Fruit fly (Drosophila melanogaster) whole organism, wandering third instar larva: ENCODE results near the gene CG1544.

Experiments used
- Abd-B ChIP-seq: fragments of >200 bp; optimal IDR thresholded peaks from 2 replicates; lab custom pipeline; 2017; ENCODE audit warnings: missing biosample characterization, missing genetic modification characterization
- CG32264 ChIP-seq: fragments of 200-800 bp; sonication (Bioruptor generic); optimal IDR thresholded peaks from 2 replicates; lab custom pipeline; 2016; ENCODE audit warnings: missing biosample characterization, missing genetic modification characterization
- CG9705 ChIP-seq: fragments of 200-800 bp; sonication (Bioruptor generic); optimal IDR thresholded peaks from 2 replicates; lab custom pipeline; 2018; ENCODE audit warnings: missing biosample characterization, mild to moderate bottlenecking, missing genetic modification characterization
- CrebA ChIP-seq: fragments of 200-800 bp; sonication (Bioruptor generic); optimal IDR thresholded peaks from 2 replicates; lab custom pipeline; 2016; ENCODE audit warnings: missing biosample characterization, mild to moderate bottlenecking, missing genetic modification characterization, borderline replicate concordance
- Dfd ChIP-seq: fragments of >200 bp; optimal IDR thresholded peaks from 2 replicates; lab custom pipeline; 2017; ENCODE audit warnings: missing biosample characterization, missing genetic modification characterization
- Dif ChIP-seq: fragments of 200-275, 200-300 bp; sonication (Bioruptor generic); optimal IDR thresholded peaks from 2 replicates; lab custom pipeline; 2018; ENCODE audit warnings: missing biosample characterization, missing genetic modification characterization; ENCODE audit not compliant: partially characterized antibody
- GATAd ChIP-seq: sonication (Bioruptor generic); optimal IDR thresholded peaks from 2 replicates; lab custom pipeline; 2016; ENCODE audit warnings: missing biosample characterization, missing genetic modification characterization
- Hnf4 ChIP-seq: fragments of 200-800 bp; sonication (Bioruptor generic); optimal IDR thresholded peaks from 2 replicates; lab custom pipeline; 2016; ENCODE audit warnings: missing biosample characterization, mild to moderate bottlenecking, missing genetic modification characterization
- Hr78 ChIP-seq: fragments of >200 bp; optimal IDR thresholded peaks from 2 replicates; lab custom pipeline; 2017; ENCODE audit warnings: missing biosample characterization, missing genetic modification characterization
- Hr83 ChIP-seq: fragments of 200-300 bp; sonication (Bioruptor generic); optimal IDR thresholded peaks from 2 replicates; lab custom pipeline; 2016; ENCODE audit warnings: missing biosample characterization, mild to moderate bottlenecking, missing genetic modification characterization, moderate library complexity; ENCODE audit not compliant: poor library complexity, severe bottlenecking
- Mio ChIP-seq: sonication (Bioruptor generic); optimal IDR thresholded peaks from 2 replicates; lab custom pipeline; 2016; ENCODE audit warnings: missing biosample characterization, missing genetic modification characterization
- Myc ChIP-seq: fragments of >200 bp; optimal IDR thresholded peaks from 2 replicates; lab custom pipeline; 2017
- N ChIP-seq: fragments of >200 bp; optimal IDR thresholded peaks from 2 replicates; lab custom pipeline; 2018; ENCODE audit warnings: missing biosample characterization, missing external identifiers, missing genetic modification characterization
- OdsH ChIP-seq: fragments of 200-800 bp; sonication (Bioruptor generic); optimal IDR thresholded peaks from 2 replicates; lab custom pipeline; 2016; ENCODE audit warnings: missing biosample characterization, mild to moderate bottlenecking, missing genetic modification characterization
- Rel ChIP-seq, 2 experiments: fragments of 200-800 bp; sonication (Bioruptor generic) in 1 of 2; optimal IDR thresholded peaks; 2 replicates in 1 of 2; 3 replicates in 1 of 2; lab custom pipeline; 2016 to 2019; ENCODE audit warnings: mild to moderate bottlenecking in 2 of 2, missing biosample characterization in 2 of 2, missing genetic modification characterization in 2 of 2, moderate library complexity in 1 of 2
- Sp1 ChIP-seq: fragments of 200-800 bp; sonication (Bioruptor generic); optimal IDR thresholded peaks from 3 replicates; lab custom pipeline; 2019; ENCODE audit warnings: missing biosample characterization, mild to moderate bottlenecking, missing genetic modification characterization, moderate library complexity
- brk ChIP-seq: fragments of 200-800 bp; sonication (Bioruptor generic); optimal IDR thresholded peaks from 2 replicates; lab custom pipeline; 2016; ENCODE audit warnings: missing biosample characterization, mild to moderate bottlenecking, missing genetic modification characterization
- dl ChIP-seq, 2 experiments: fragments of 175-275, 200-275 bp in 1 of 2; fragments of 200-275 bp in 1 of 2; sonication (Bioruptor generic); optimal IDR thresholded peaks; lab custom pipeline; 2018; ENCODE audit warnings: mild to moderate bottlenecking in 2 of 2, missing biosample characterization in 2 of 2, missing genetic modification characterization in 2 of 2, moderate library complexity in 2 of 2; ENCODE audit not compliant: partially characterized antibody in 2 of 2, insufficient read depth in 1 of 2
- dmrt93B ChIP-seq: fragments of 200-800 bp; sonication (Bioruptor generic); optimal IDR thresholded peaks from 2 replicates; lab custom pipeline; 2018; ENCODE audit warnings: missing biosample characterization, mild to moderate bottlenecking, missing genetic modification characterization
- dsf ChIP-seq: sonication (Bioruptor generic); optimal IDR thresholded peaks from 2 replicates; lab custom pipeline; 2016; ENCODE audit warnings: missing biosample characterization, missing genetic modification characterization, borderline replicate concordance
- ey ChIP-seq: fragments of 200-800 bp; sonication (Bioruptor generic); optimal IDR thresholded peaks from 2 replicates; lab custom pipeline; 2016; ENCODE audit warnings: missing biosample characterization, missing genetic modification characterization
- foxo ChIP-seq, 2 experiments: fragments of 200-800 bp; sonication (Bioruptor generic); optimal IDR thresholded peaks; 2 replicates in 1 of 2; 3 replicates in 1 of 2; lab custom pipeline; 2016 to 2017; ENCODE audit warnings: missing biosample characterization in 2 of 2, missing genetic modification characterization in 2 of 2
- fru ChIP-seq: fragments of 200-800 bp; sonication (Bioruptor generic); optimal IDR thresholded peaks from 3 replicates; lab custom pipeline; 2016; ENCODE audit warnings: missing biosample characterization, mild to moderate bottlenecking, missing genetic modification characterization
- h ChIP-seq: fragments of 200-800 bp; sonication (Bioruptor generic); optimal IDR thresholded peaks from 3 replicates; lab custom pipeline; 2016; ENCODE audit warnings: missing biosample characterization, mild to moderate bottlenecking, missing genetic modification characterization
- jim ChIP-seq: fragments of 175-275, 200-325 bp; sonication (Bioruptor generic); optimal IDR thresholded peaks from 2 replicates; lab custom pipeline; 2016; ENCODE audit warnings: missing biosample characterization, mild to moderate bottlenecking, missing genetic modification characterization
- lola ChIP-seq: fragments of >200 bp; optimal IDR thresholded peaks from 2 replicates; lab custom pipeline; 2017; ENCODE audit warnings: missing biosample characterization, missing genetic modification characterization
- pan ChIP-seq: fragments of >200 bp; optimal IDR thresholded peaks from 2 replicates; lab custom pipeline; 2017
- psq ChIP-seq: fragments of 200-800 bp; sonication (Bioruptor generic); optimal IDR thresholded peaks from 3 replicates; lab custom pipeline; 2017; ENCODE audit warnings: missing biosample characterization, mild to moderate bottlenecking, missing genetic modification characterization, moderate library complexity
- rgr ChIP-seq: fragments of 200-800 bp; sonication (Bioruptor generic); optimal IDR thresholded peaks from 3 replicates; lab custom pipeline; 2016; ENCODE audit warnings: missing biosample characterization, mild to moderate bottlenecking, missing genetic modification characterization
- sage ChIP-seq: fragments of 200-800 bp; sonication (Bioruptor generic); optimal IDR thresholded peaks from 2 replicates; lab custom pipeline; 2016; ENCODE audit warnings: missing biosample characterization, mild to moderate bottlenecking, missing genetic modification characterization
- sv ChIP-seq: fragments of 200-800 bp; sonication (Bioruptor generic); optimal IDR thresholded peaks from 3 replicates; lab custom pipeline; 2016; ENCODE audit warnings: missing biosample characterization, missing genetic modification characterization
- usp ChIP-seq: fragments of >200 bp; optimal IDR thresholded peaks from 2 replicates; lab custom pipeline; 2017; ENCODE audit warnings: missing biosample characterization, missing genetic modification characterization

The CG1544 gene

dm6 chr3R:31231134-31231533 lies 34.4 kb downstream of the CG1544 start:
- TF ChIP-seq fru (no peak), Myc (lab: Kevin White, UChicago) (peak; percentile 63), CG9705 (GFP tag; lab: Kevin White, UChicago) (no peak)
- TF ChIP-seq, all 38 proteins: peak for 1

- TF ChIP-seq sv (GFP tag; lab: Kevin White, UChicago), result no peak
- TF ChIP-seq jim (GFP tag; lab: Kevin White, UChicago), result no peak
- TF ChIP-seq sage, result no peak
- TF ChIP-seq OdsH (GFP tag; lab: Kevin White, UChicago), result no peak
- TF ChIP-seq dsf (GFP tag; lab: Kevin White, UChicago), result no peak
- no peak for TF ChIP-seq CG32264 (GFP tag; lab: Kevin White, UChicago)
- TF ChIP-seq Myc (lab: Kevin White, UChicago), result no peak
- no peak for TF ChIP-seq N (GFP tag; lab: Kevin White, UChicago)
- no peak for TF ChIP-seq Hr83 (GFP tag; lab: Kevin White, UChicago)
- TF ChIP-seq Rel (GFP tag; optimal IDR thresholded peaks at IDR 0.05; lab: Kevin White, UChicago), result no peak
- no peak for TF ChIP-seq Rel (tag; optimal IDR thresholded peaks at IDR 0.05; lab: Kevin White, UChicago)
- TF ChIP-seq lola (GFP tag; lab: Kevin White, UChicago), result no peak
- no peak for TF ChIP-seq ey (GFP tag; lab: Kevin White, UChicago)
These were observed 35.5 kb downstream of the CG1544 start, which contains the start of gene CG15563 for dm6 chr3R:31232236-31232635. Gene CG15563 (minus strand): TSS chr3R:31232336.

dm6 chr3R:31235262-31235661 lies 38.5 kb downstream of the CG1544 start, which contains the start of gene CG15564:
Gene CG15564 (minus strand): TSS chr3R:31235362.
- TF ChIP-seq Sp1 (no peak), Dfd (no peak), h (GFP tag; lab: Kevin White, UChicago) (no peak), psq (no peak), foxo (GFP tag; optimal IDR thresholded peaks at IDR 0.05; lab: Kevin White, UChicago) (no peak), fru (no peak), CrebA (GFP tag; lab: Kevin White, UChicago) (no peak), pan (lab: Kevin White, UChicago) (no peak), CG9705 (GFP tag; lab: Kevin White, UChicago) (no peak), lola (GFP tag; lab: Kevin White, UChicago) (no peak), GATAd (GFP tag; lab: Kevin White, UChicago) (no peak), Abd-B (no peak), Mio (GFP tag; lab: Kevin White, UChicago) (no peak), Hnf4 (GFP tag; lab: Kevin White, UChicago) (no peak), dl (GFP tag; optimal IDR thresholded peaks at IDR 0.05; lab: Kevin White, UChicago; ENCODE audit: insufficient read depth in 1 of 2, partially characterized antibody in 2 of 2) (no peak)

- TF ChIP-seq dsf (GFP tag; lab: Kevin White, UChicago) (no peak), GATAd (GFP tag; lab: Kevin White, UChicago) (no peak), fru (no peak), Sp1 (no peak), jim (GFP tag; lab: Kevin White, UChicago) (no peak), Dif (no peak), CG9705 (GFP tag; lab: Kevin White, UChicago) (no peak), brk (GFP tag; lab: Kevin White, UChicago) (no peak), rgr (GFP tag; lab: Kevin White, UChicago) (no peak), dl (GFP tag; optimal IDR thresholded peaks at IDR 0.05; lab: Kevin White, UChicago; ENCODE audit: insufficient read depth in 1 of 2, partially characterized antibody in 2 of 2) (no peak), Rel (GFP tag; optimal IDR thresholded peaks at IDR 0.05; lab: Kevin White, UChicago) (no peak), Rel (tag; optimal IDR thresholded peaks at IDR 0.05; lab: Kevin White, UChicago) (no peak), Hr78 (GFP tag; lab: Kevin White, UChicago) (no peak), dmrt93B (no peak), usp (GFP tag; lab: Kevin White, UChicago) (no peak), OdsH (GFP tag; lab: Kevin White, UChicago) (no peak)
These were observed 43.3 kb downstream of the CG1544 start for dm6 chr3R:31240023-31240422.
